Worm (Caenorhabditis elegans) whole organism, L4/young adult: ENCODE measurements around the gene F09G2.2.

ENCODE experiments used
- W03F9.2 ChIP-seq: fragments of 150-350 bp; optimal IDR thresholded peaks from 2 replicates; lab custom pipeline; 2014; ENCODE audit warnings: missing biosample characterization, missing genetic modification characterization
- dao-5 ChIP-seq: sonication (generic microtip); optimal IDR thresholded peaks from 2 replicates; lab custom pipeline; 2016; ENCODE audit warnings: missing genotype, missing genetic modification characterization, moderate library complexity, missing compliant biosample characterization
- him-1 ChIP-seq: sonication (generic microtip); optimal IDR thresholded peaks from 2 replicates; lab custom pipeline; 2016; ENCODE audit warnings: missing genotype, missing genetic modification reagents, missing genetic modification characterization, missing compliant biosample characterization

DNA sequence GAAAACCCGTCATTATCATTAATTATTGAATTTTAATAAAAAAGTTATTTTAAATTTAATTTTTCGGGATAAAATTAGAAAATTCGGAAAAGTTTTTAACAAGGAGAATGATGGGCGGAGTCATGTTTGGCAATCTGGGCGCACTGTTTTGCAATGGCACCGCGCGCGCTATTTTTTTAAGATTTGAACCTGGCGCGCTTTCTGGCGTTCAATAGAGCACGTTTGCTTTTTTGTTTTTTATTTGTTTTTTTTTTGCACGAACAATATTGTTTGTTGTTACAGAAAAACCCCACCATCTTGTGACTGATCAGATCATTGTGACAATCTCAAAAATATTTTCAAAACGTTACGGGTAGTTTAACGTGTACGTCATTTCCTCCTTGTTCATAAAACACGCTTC is 40.4 kb downstream of the F09G2.2 start, which contains the start of gene hyls-1:
- TF ChIP-seq him-1 (tag; lab: Kevin White, UChicago), result no peak
- TF ChIP-seq W03F9.2 (tag; lab: Kevin White, UChicago), result peak; percentile 88
- TF ChIP-seq dao-5 (tag; lab: Kevin White, UChicago), result no peak
